Worm (Caenorhabditis elegans) whole organism, late embryonic: ENCODE results near the gene K07C11.10.

Experiments used
- C08G9.2 ChIP-seq: sonication (generic microtip); optimal IDR thresholded peaks from 2 replicates; lab custom pipeline; 2016; ENCODE audit warnings: mild to moderate bottlenecking, missing genetic modification characterization, moderate library complexity, missing compliant biosample characterization
- C38D4.7 ChIP-seq: fragments of 200-800 bp; sonication (Bioruptor generic); optimal IDR thresholded peaks from 2 replicates; lab custom pipeline; 2018; ENCODE audit warnings: mild to moderate bottlenecking, missing genetic modification characterization, moderate library complexity, missing compliant biosample characterization
- F13H6.1 ChIP-seq: sonication (generic microtip); optimal IDR thresholded peaks from 2 replicates; lab custom pipeline; 2016; ENCODE audit warnings: missing genetic modification characterization, missing compliant biosample characterization
- K09A11.1 ChIP-seq: sonication (generic microtip); optimal IDR thresholded peaks from 2 replicates; lab custom pipeline; 2017; ENCODE audit warnings: antibody characterized with exemption, mild to moderate bottlenecking, missing genetic modification characterization, missing compliant biosample characterization; ENCODE audit not compliant: insufficient read depth
- T23F11.4 ChIP-seq: fragments of 200-800 bp; sonication (Bioruptor generic); optimal IDR thresholded peaks from 2 replicates; lab custom pipeline; 2018; ENCODE audit warnings: mild to moderate bottlenecking, missing genetic modification characterization, missing compliant biosample characterization
- Y22D7AL.16 ChIP-seq: sonication (generic microtip); optimal IDR thresholded peaks from 2 replicates; lab custom pipeline; 2016; ENCODE audit warnings: missing genetic modification characterization, missing compliant biosample characterization
- ama-1 ChIP-seq: fragments of 150-350 bp; optimal IDR thresholded peaks from 2 replicates; lab custom pipeline; 2014
- ceh-14 ChIP-seq: sonication (generic microtip); optimal IDR thresholded peaks from 2 replicates; lab custom pipeline; 2016; ENCODE audit warnings: missing genotype, missing genetic modification characterization, missing compliant biosample characterization
- ceh-18 ChIP-seq: sonication (generic microtip); optimal IDR thresholded peaks from 2 replicates; lab custom pipeline; 2016; ENCODE audit warnings: missing genetic modification characterization, missing compliant biosample characterization
- ceh-2 ChIP-seq: sonication (generic microtip); optimal IDR thresholded peaks from 2 replicates; lab custom pipeline; 2016; ENCODE audit warnings: missing genotype, missing genetic modification characterization, missing compliant biosample characterization
- ceh-31 ChIP-seq: sonication (generic microtip); optimal IDR thresholded peaks from 2 replicates; lab custom pipeline; 2016; ENCODE audit warnings: missing genetic modification characterization, missing compliant biosample characterization
- ceh-45 ChIP-seq: fragments of 200-800 bp; sonication (Bioruptor generic); IDR thresholded peaks from 2 replicates; pipeline ENCODE4 v1.3.6; 2022; ENCODE audit warnings: missing genetic modification reagents, missing genetic modification characterization, missing compliant biosample characterization
- ceh-9 ChIP-seq: sonication (generic microtip); optimal IDR thresholded peaks from 2 replicates; lab custom pipeline; 2016; ENCODE audit warnings: mild to moderate bottlenecking, missing genetic modification characterization, inconsistent platforms, missing compliant biosample characterization
- dve-1 ChIP-seq: sonication (generic microtip); optimal IDR thresholded peaks from 2 replicates; lab custom pipeline; 2017; ENCODE audit warnings: antibody characterized with exemption, mild to moderate bottlenecking, missing genetic modification characterization, missing compliant biosample characterization
- elt-2 ChIP-seq: sonication (generic microtip); optimal IDR thresholded peaks from 2 replicates; lab custom pipeline; 2016; ENCODE audit warnings: missing genetic modification reagents, missing genetic modification characterization, missing compliant biosample characterization
- elt-4 ChIP-seq: sonication (generic microtip); optimal IDR thresholded peaks from 2 replicates; lab custom pipeline; 2016; ENCODE audit warnings: missing genetic modification characterization, missing compliant biosample characterization
- ets-4 ChIP-seq: sonication (generic microtip); optimal IDR thresholded peaks from 2 replicates; lab custom pipeline; 2016; ENCODE audit warnings: missing genetic modification characterization, missing compliant biosample characterization
- eyg-1 ChIP-seq: sonication (generic microtip); optimal IDR thresholded peaks from 2 replicates; lab custom pipeline; 2016; ENCODE audit warnings: missing genotype, missing genetic modification characterization, missing compliant biosample characterization
- fkh-6 ChIP-seq: sonication (generic microtip); optimal IDR thresholded peaks from 2 replicates; lab custom pipeline; 2016; ENCODE audit warnings: missing genetic modification characterization, missing compliant biosample characterization
- gmeb-2 ChIP-seq: sonication (generic microtip); optimal IDR thresholded peaks from 2 replicates; lab custom pipeline; 2016; ENCODE audit warnings: missing genetic modification characterization, inconsistent platforms, missing compliant biosample characterization
- hlh-30 ChIP-seq: sonication (generic microtip); optimal IDR thresholded peaks from 2 replicates; lab custom pipeline; 2017; ENCODE audit warnings: antibody characterized with exemption, missing genetic modification characterization, missing compliant biosample characterization; ENCODE audit not compliant: insufficient read depth
- mec-3 ChIP-seq: sonication (generic microtip); optimal IDR thresholded peaks from 2 replicates; lab custom pipeline; 2016; ENCODE audit warnings: borderline replicate concordance, missing genetic modification characterization, missing compliant biosample characterization
- nhr-232 ChIP-seq: sonication (generic microtip); optimal IDR thresholded peaks from 2 replicates; lab custom pipeline; 2016; ENCODE audit warnings: missing genetic modification characterization, missing compliant biosample characterization
- npax-4 ChIP-seq: sonication (generic microtip); optimal IDR thresholded peaks from 2 replicates; lab custom pipeline; 2016; ENCODE audit warnings: missing genetic modification characterization, missing compliant biosample characterization
- odd-2 ChIP-seq: sonication (generic microtip); optimal IDR thresholded peaks from 2 replicates; lab custom pipeline; 2017; ENCODE audit warnings: antibody characterized with exemption, mild to moderate bottlenecking, missing genetic modification characterization, missing compliant biosample characterization
- pha-4 ChIP-seq: fragments of 150-350 bp; optimal IDR thresholded peaks from 2 replicates; lab custom pipeline; 2018; ENCODE audit warnings: missing biosample characterization, missing genetic modification reagents, missing genetic modification characterization
- rnt-1 ChIP-seq: sonication (generic microtip); optimal IDR thresholded peaks from 2 replicates; lab custom pipeline; 2016; ENCODE audit warnings: missing genetic modification characterization, missing compliant biosample characterization
- sdc-2 ChIP-seq: sonication (generic microtip); optimal IDR thresholded peaks from 2 replicates; lab custom pipeline; 2016; ENCODE audit warnings: missing genotype, missing genetic modification characterization, missing compliant biosample characterization
- syd-9 ChIP-seq: sonication (generic microtip); optimal IDR thresholded peaks from 2 replicates; lab custom pipeline; 2016; ENCODE audit warnings: mild to moderate bottlenecking, missing genetic modification characterization, moderate library complexity, missing compliant biosample characterization
- tbx-7 ChIP-seq: sonication (generic microtip); optimal IDR thresholded peaks from 2 replicates; lab custom pipeline; 2016; ENCODE audit warnings: missing genotype, missing genetic modification characterization, missing compliant biosample characterization
- unc-3 ChIP-seq, 2 experiments: fragments of 200-800 bp in 1 of 2; sonication (Bioruptor generic) in 1 of 2; sonication (generic microtip) in 1 of 2; conservative IDR thresholded peaks in 1 of 2; optimal IDR thresholded peaks in 1 of 2; 2 replicates each; pipeline versions ENCODE4 v1.3.6 to Lab custom; 2016 to 2022; ENCODE audit warnings: missing compliant biosample characterization in 2 of 2, missing genetic modification characterization in 2 of 2, missing genetic modification reagents in 1 of 2
- unc-55 ChIP-seq: sonication (generic microtip); optimal IDR thresholded peaks from 2 replicates; lab custom pipeline; 2017; ENCODE audit warnings: missing biosample characterization, missing genetic modification reagents, missing genetic modification characterization
- zip-5 ChIP-seq: sonication (generic microtip); optimal IDR thresholded peaks from 2 replicates; lab custom pipeline; 2016; ENCODE audit warnings: missing genetic modification characterization, missing compliant biosample characterization
- ztf-16 ChIP-seq: sonication (generic microtip); optimal IDR thresholded peaks from 2 replicates; lab custom pipeline; 2017; ENCODE audit warnings: missing genetic modification characterization, missing compliant biosample characterization

K07C11.10 gene

DNA sequence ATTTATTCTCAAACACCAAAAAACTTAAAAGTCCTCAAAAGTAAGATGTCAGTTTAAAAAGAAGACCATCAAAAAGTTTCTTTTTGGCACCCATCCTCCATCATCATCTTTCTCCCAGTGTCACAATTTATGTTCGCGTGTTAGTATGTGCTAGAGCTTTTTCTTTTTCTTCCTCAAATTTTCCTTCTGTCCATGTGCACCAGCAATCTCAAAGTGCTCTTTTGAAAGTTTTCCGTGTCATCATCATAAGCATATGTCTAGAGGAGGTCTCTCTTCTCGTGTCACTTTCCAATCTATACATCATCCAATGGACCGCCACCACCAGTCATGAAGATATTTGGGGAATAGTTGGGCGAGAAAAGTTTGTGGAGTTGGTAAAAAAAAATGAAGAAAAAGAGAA is 24.4 kb upstream of the K07C11.10 start:
- no peak for TF ChIP-seq ztf-16 (tag; lab: Kevin White, UChicago)
- TF ChIP-seq tbx-7: no peak
- no peak for TF ChIP-seq T23F11.4 (GFP tag; lab: Kevin White, UChicago)
- no peak for TF ChIP-seq nhr-232 (tag; lab: Kevin White, UChicago)
- no peak for TF ChIP-seq ceh-2
- TF ChIP-seq npax-4 (tag; lab: Kevin White, UChicago): no peak
- TF ChIP-seq rnt-1 (tag; lab: Kevin White, UChicago): no peak
- TF ChIP-seq hlh-30 (tag; lab: Kevin White, UChicago): no peak
- no peak for TF ChIP-seq unc-3 (GFP tag; conservative IDR thresholded peaks at IDR 0.05; lab: Robert Waterston, UW)
- TF ChIP-seq unc-3 (tag; optimal IDR thresholded peaks at IDR 0.05; lab: Kevin White, UChicago): no peak
- TF ChIP-seq ceh-45 (GFP tag; lab: Robert Waterston, UW): no peak
- no peak for TF ChIP-seq pha-4 (tag; lab: Kevin White, UChicago)
- no peak for TF ChIP-seq syd-9 (tag; lab: Kevin White, UChicago)
- no peak for TF ChIP-seq dve-1 (tag; lab: Kevin White, UChicago)
- TF ChIP-seq F13H6.1 (tag; lab: Kevin White, UChicago): no peak
- no peak for TF ChIP-seq C38D4.7 (GFP tag; lab: Kevin White, UChicago)
- TF ChIP-seq C08G9.2 (tag; lab: Kevin White, UChicago): no peak
- TF ChIP-seq unc-55 (GFP tag; lab: Kevin White, UChicago): no peak
- no peak for TF ChIP-seq K09A11.1 (tag; lab: Kevin White, UChicago)
- no peak for TF ChIP-seq Y22D7AL.16 (tag; lab: Kevin White, UChicago)

DNA sequence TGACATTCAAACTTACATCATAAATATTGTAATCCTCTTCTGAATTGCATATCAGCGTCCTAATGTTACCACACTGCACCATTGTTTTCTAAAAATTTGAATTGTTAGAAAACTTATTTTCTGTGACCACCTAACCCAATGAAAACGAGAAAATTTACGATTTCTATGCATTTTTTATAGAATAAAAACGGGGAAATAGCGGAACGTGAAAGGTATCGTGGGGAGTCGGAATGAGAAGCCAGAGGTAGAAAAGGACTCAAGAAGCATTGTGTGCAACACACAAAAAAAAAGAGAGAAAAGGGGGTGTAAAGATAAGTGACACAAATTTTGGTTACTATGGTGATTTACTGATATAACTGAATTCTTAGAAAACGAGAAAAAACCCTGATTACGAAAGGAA is 23.5 kb upstream of the K07C11.10 start, which contains the start of gene C16D9.6:
TSS of gene C16D9.6 (minus strand) at position 101 of the 400 bp plus-strand sequence.
- no peak for TF ChIP-seq mec-3 (tag; lab: Kevin White, UChicago)
- TF ChIP-seq ceh-14 (tag; lab: Kevin White, UChicago): no peak
- TF ChIP-seq zip-5 (tag; lab: Kevin White, UChicago): no peak
- TF ChIP-seq pha-4 (tag; lab: Kevin White, UChicago): no peak
- TF ChIP-seq ceh-2: no peak
- TF ChIP-seq ceh-31 (tag; lab: Kevin White, UChicago): no peak
- no peak for TF ChIP-seq sdc-2 (tag; lab: Kevin White, UChicago)
- TF ChIP-seq, all 69 proteins: peak for 0

DNA sequence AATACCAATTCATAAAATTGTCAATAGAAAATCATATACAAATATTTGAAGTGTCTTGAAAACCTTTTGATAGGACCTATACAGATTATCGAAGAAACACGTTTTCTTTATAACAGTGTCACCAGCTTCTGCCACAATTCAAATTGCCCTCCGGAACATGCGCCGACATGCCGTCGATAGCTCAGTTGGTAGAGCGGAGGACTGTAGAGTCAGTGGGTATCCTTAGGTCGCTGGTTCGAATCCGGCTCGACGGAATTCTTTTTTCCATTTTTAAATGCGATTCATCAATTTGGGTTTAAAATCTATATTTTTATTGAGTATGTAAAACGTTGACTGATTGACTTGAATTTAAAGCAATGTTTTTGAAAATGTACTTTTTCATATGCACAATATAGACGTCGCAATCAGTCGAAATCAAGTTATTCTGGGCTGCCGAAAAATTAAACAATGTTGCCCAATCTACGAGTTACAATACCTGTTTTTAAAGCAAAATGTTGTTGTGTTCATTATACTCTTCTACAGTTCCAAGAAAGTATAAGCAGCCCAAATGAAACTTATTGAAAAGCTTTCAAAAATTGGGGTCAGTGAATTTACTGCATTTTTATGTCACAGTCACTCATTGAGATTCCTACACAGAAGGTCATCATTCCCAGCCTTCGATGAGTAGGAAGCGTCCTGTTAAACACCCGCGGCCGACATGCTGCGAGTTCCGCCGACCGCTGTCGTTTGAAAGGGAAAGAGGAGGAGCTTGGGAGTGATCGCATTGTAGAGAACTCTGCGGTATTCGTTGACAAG is 20.8 kb upstream of the K07C11.10 start:
- TF ChIP-seq fkh-6 (peak; percentile 2), elt-4 (no peak), eyg-1 (tag; lab: Kevin White, UChicago) (no peak), odd-2 (tag; lab: Kevin White, UChicago) (no peak), sdc-2 (tag; lab: Kevin White, UChicago) (no peak), ama-1 (lab: Kevin White, UChicago) (peak; percentile 74), ets-4 (tag; lab: Kevin White, UChicago) (no peak), elt-2 (tag; lab: Kevin White, UChicago) (peak; percentile 32), ceh-18 (no peak), pha-4 (tag; lab: Kevin White, UChicago) (no peak)

DNA sequence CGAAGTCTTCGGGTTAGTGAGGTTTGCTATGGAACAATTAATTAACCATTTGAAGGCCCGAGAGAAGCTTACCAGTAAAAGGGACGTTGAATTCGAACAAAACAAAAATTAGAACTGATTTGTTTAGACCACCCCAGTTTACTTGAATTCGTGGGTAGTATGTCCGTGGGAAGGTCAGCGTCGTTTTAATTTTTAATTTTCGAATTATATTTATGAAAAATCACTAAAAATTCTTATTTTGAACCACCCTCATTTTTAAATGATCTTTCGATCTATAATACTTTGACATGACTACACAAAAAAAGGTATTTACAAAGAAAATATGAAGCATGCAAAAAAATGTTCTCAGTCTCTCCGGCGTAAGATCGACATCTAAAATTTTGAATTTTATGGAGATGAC is 18.7 kb upstream of the K07C11.10 start, which contains the start of gene C16D9.5:
TSS of gene C16D9.5 (minus strand) at position 101 of the 400 bp plus-strand sequence.
- TF ChIP-seq C08G9.2 (tag; lab: Kevin White, UChicago) (no peak), ceh-45 (GFP tag; lab: Robert Waterston, UW) (no peak), ceh-14 (tag; lab: Kevin White, UChicago) (no peak), gmeb-2 (tag; lab: Kevin White, UChicago) (no peak), F13H6.1 (tag; lab: Kevin White, UChicago) (no peak), ceh-9 (no peak)
